Fruit fly (Drosophila melanogaster) whole organism, wandering third instar larva: ENCODE measurements around the gene CG12017.

Experiments
- Abd-B ChIP-seq: fragments of >200 bp; optimal IDR thresholded peaks from 2 replicates; lab custom pipeline; 2017; ENCODE audit warnings: missing biosample characterization, missing genetic modification characterization
- CG32264 ChIP-seq: fragments of 200-800 bp; sonication (Bioruptor generic); optimal IDR thresholded peaks from 2 replicates; lab custom pipeline; 2016; ENCODE audit warnings: missing biosample characterization, missing genetic modification characterization
- CG9705 ChIP-seq: fragments of 200-800 bp; sonication (Bioruptor generic); optimal IDR thresholded peaks from 2 replicates; lab custom pipeline; 2018; ENCODE audit warnings: missing biosample characterization, mild to moderate bottlenecking, missing genetic modification characterization
- CrebA ChIP-seq: fragments of 200-800 bp; sonication (Bioruptor generic); optimal IDR thresholded peaks from 2 replicates; lab custom pipeline; 2016; ENCODE audit warnings: missing biosample characterization, mild to moderate bottlenecking, missing genetic modification characterization, borderline replicate concordance
- Dfd ChIP-seq: fragments of >200 bp; optimal IDR thresholded peaks from 2 replicates; lab custom pipeline; 2017; ENCODE audit warnings: missing biosample characterization, missing genetic modification characterization
- Dif ChIP-seq: fragments of 200-275, 200-300 bp; sonication (Bioruptor generic); optimal IDR thresholded peaks from 2 replicates; lab custom pipeline; 2018; ENCODE audit warnings: missing biosample characterization, missing genetic modification characterization; ENCODE audit not compliant: partially characterized antibody
- GATAd ChIP-seq: sonication (Bioruptor generic); optimal IDR thresholded peaks from 2 replicates; lab custom pipeline; 2016; ENCODE audit warnings: missing biosample characterization, missing genetic modification characterization
- HLH106 ChIP-seq: fragments of 200-800 bp; optimal IDR thresholded peaks from 3 replicates; lab custom pipeline; 2019; ENCODE audit warnings: missing biosample characterization, mild to moderate bottlenecking, missing genetic modification characterization, moderate library complexity
- Hnf4 ChIP-seq: fragments of 200-800 bp; sonication (Bioruptor generic); optimal IDR thresholded peaks from 2 replicates; lab custom pipeline; 2016; ENCODE audit warnings: missing biosample characterization, mild to moderate bottlenecking, missing genetic modification characterization
- Hr78 ChIP-seq: fragments of >200 bp; optimal IDR thresholded peaks from 2 replicates; lab custom pipeline; 2017; ENCODE audit warnings: missing biosample characterization, missing genetic modification characterization
- Hr83 ChIP-seq: fragments of 200-300 bp; sonication (Bioruptor generic); optimal IDR thresholded peaks from 2 replicates; lab custom pipeline; 2016; ENCODE audit warnings: missing biosample characterization, mild to moderate bottlenecking, missing genetic modification characterization, moderate library complexity; ENCODE audit not compliant: poor library complexity, severe bottlenecking
- Jra ChIP-seq: sonication (Bioruptor generic); optimal IDR thresholded peaks from 2 replicates; lab custom pipeline; 2016; ENCODE audit warnings: missing biosample characterization, missing genetic modification characterization
- Mio ChIP-seq: sonication (Bioruptor generic); optimal IDR thresholded peaks from 2 replicates; lab custom pipeline; 2016; ENCODE audit warnings: missing biosample characterization, missing genetic modification characterization
- Myc ChIP-seq: fragments of >200 bp; optimal IDR thresholded peaks from 2 replicates; lab custom pipeline; 2017
- N ChIP-seq: fragments of >200 bp; optimal IDR thresholded peaks from 2 replicates; lab custom pipeline; 2018; ENCODE audit warnings: missing biosample characterization, missing external identifiers, missing genetic modification characterization
- OdsH ChIP-seq: fragments of 200-800 bp; sonication (Bioruptor generic); optimal IDR thresholded peaks from 2 replicates; lab custom pipeline; 2016; ENCODE audit warnings: missing biosample characterization, mild to moderate bottlenecking, missing genetic modification characterization
- Rel ChIP-seq, 2 experiments: fragments of 200-800 bp; sonication (Bioruptor generic) in 1 of 2; optimal IDR thresholded peaks; 2 replicates in 1 of 2; 3 replicates in 1 of 2; lab custom pipeline; 2016 to 2019; ENCODE audit warnings: mild to moderate bottlenecking in 2 of 2, missing biosample characterization in 2 of 2, missing genetic modification characterization in 2 of 2, moderate library complexity in 1 of 2
- Sp1 ChIP-seq: fragments of 200-800 bp; sonication (Bioruptor generic); optimal IDR thresholded peaks from 3 replicates; lab custom pipeline; 2019; ENCODE audit warnings: missing biosample characterization, mild to moderate bottlenecking, missing genetic modification characterization, moderate library complexity
- Vsx2 ChIP-seq: fragments of 200-300, 225-300 bp; sonication (Bioruptor generic); optimal IDR thresholded peaks from 2 replicates; lab custom pipeline; 2018; ENCODE audit warnings: missing biosample characterization, missing genetic modification characterization; ENCODE audit not compliant: partially characterized antibody
- br ChIP-seq: fragments of 200-800 bp; sonication (Bioruptor generic); optimal IDR thresholded peaks from 2 replicates; lab custom pipeline; 2016; ENCODE audit warnings: missing biosample characterization, missing genetic modification characterization
- brk ChIP-seq: fragments of 200-800 bp; sonication (Bioruptor generic); optimal IDR thresholded peaks from 2 replicates; lab custom pipeline; 2016; ENCODE audit warnings: missing biosample characterization, mild to moderate bottlenecking, missing genetic modification characterization
- dl ChIP-seq, 2 experiments: fragments of 175-275, 200-275 bp in 1 of 2; fragments of 200-275 bp in 1 of 2; sonication (Bioruptor generic); optimal IDR thresholded peaks; lab custom pipeline; 2018; ENCODE audit warnings: mild to moderate bottlenecking in 2 of 2, missing biosample characterization in 2 of 2, missing genetic modification characterization in 2 of 2, moderate library complexity in 2 of 2; ENCODE audit not compliant: partially characterized antibody in 2 of 2, insufficient read depth in 1 of 2
- dmrt93B ChIP-seq: fragments of 200-800 bp; sonication (Bioruptor generic); optimal IDR thresholded peaks from 2 replicates; lab custom pipeline; 2018; ENCODE audit warnings: missing biosample characterization, mild to moderate bottlenecking, missing genetic modification characterization
- dsf ChIP-seq: sonication (Bioruptor generic); optimal IDR thresholded peaks from 2 replicates; lab custom pipeline; 2016; ENCODE audit warnings: missing biosample characterization, missing genetic modification characterization, borderline replicate concordance
- ey ChIP-seq: fragments of 200-800 bp; sonication (Bioruptor generic); optimal IDR thresholded peaks from 2 replicates; lab custom pipeline; 2016; ENCODE audit warnings: missing biosample characterization, missing genetic modification characterization
- foxo ChIP-seq, 2 experiments: fragments of 200-800 bp; sonication (Bioruptor generic); optimal IDR thresholded peaks; 2 replicates in 1 of 2; 3 replicates in 1 of 2; lab custom pipeline; 2016 to 2017; ENCODE audit warnings: missing biosample characterization in 2 of 2, missing genetic modification characterization in 2 of 2
- fru ChIP-seq: fragments of 200-800 bp; sonication (Bioruptor generic); optimal IDR thresholded peaks from 3 replicates; lab custom pipeline; 2016; ENCODE audit warnings: missing biosample characterization, mild to moderate bottlenecking, missing genetic modification characterization
- h ChIP-seq: fragments of 200-800 bp; sonication (Bioruptor generic); optimal IDR thresholded peaks from 3 replicates; lab custom pipeline; 2016; ENCODE audit warnings: missing biosample characterization, mild to moderate bottlenecking, missing genetic modification characterization
- jim ChIP-seq: fragments of 175-275, 200-325 bp; sonication (Bioruptor generic); optimal IDR thresholded peaks from 2 replicates; lab custom pipeline; 2016; ENCODE audit warnings: missing biosample characterization, mild to moderate bottlenecking, missing genetic modification characterization
- lola ChIP-seq: fragments of >200 bp; optimal IDR thresholded peaks from 2 replicates; lab custom pipeline; 2017; ENCODE audit warnings: missing biosample characterization, missing genetic modification characterization
- pan ChIP-seq: fragments of >200 bp; optimal IDR thresholded peaks from 2 replicates; lab custom pipeline; 2017
- psq ChIP-seq: fragments of 200-800 bp; sonication (Bioruptor generic); optimal IDR thresholded peaks from 3 replicates; lab custom pipeline; 2017; ENCODE audit warnings: missing biosample characterization, mild to moderate bottlenecking, missing genetic modification characterization, moderate library complexity
- rgr ChIP-seq: fragments of 200-800 bp; sonication (Bioruptor generic); optimal IDR thresholded peaks from 3 replicates; lab custom pipeline; 2016; ENCODE audit warnings: missing biosample characterization, mild to moderate bottlenecking, missing genetic modification characterization
- sage ChIP-seq: fragments of 200-800 bp; sonication (Bioruptor generic); optimal IDR thresholded peaks from 2 replicates; lab custom pipeline; 2016; ENCODE audit warnings: missing biosample characterization, mild to moderate bottlenecking, missing genetic modification characterization
- sv ChIP-seq: fragments of 200-800 bp; sonication (Bioruptor generic); optimal IDR thresholded peaks from 3 replicates; lab custom pipeline; 2016; ENCODE audit warnings: missing biosample characterization, missing genetic modification characterization
- tai ChIP-seq: sonication (Bioruptor generic); optimal IDR thresholded peaks from 2 replicates; lab custom pipeline; 2016; ENCODE audit warnings: missing biosample characterization, missing genetic modification characterization
- usp ChIP-seq: fragments of >200 bp; optimal IDR thresholded peaks from 2 replicates; lab custom pipeline; 2017; ENCODE audit warnings: missing biosample characterization, missing genetic modification characterization
- woc ChIP-seq: sonication (Bioruptor generic); optimal IDR thresholded peaks from 2 replicates; lab custom pipeline; 2016; ENCODE audit warnings: missing biosample characterization, mild to moderate bottlenecking, missing genetic modification characterization

CG12017 gene

dm6 chr3L:3257690-3258089, 22.3 kb upstream of the CG12017 start, which contains the start of gene ckd:
Gene ckd, plus strand, starts transcription at chr3L:3257878.
- no peak for TF ChIP-seq woc (GFP tag; lab: Kevin White, UChicago)
- TF ChIP-seq dl (GFP tag; optimal IDR thresholded peaks at IDR 0.05; lab: Kevin White, UChicago; ENCODE audit: insufficient read depth in 1 of 2, partially characterized antibody in 2 of 2): peak; percentile 59 to 66
- peak; percentile 32 for TF ChIP-seq OdsH
- peak; percentile 5 for TF ChIP-seq CrebA (GFP tag; lab: Kevin White, UChicago)
- no peak for TF ChIP-seq psq
- peak; percentile 1 for TF ChIP-seq fru (GFP tag; lab: Kevin White, UChicago)
- TF ChIP-seq Dif: peak; percentile 71
- TF ChIP-seq Vsx2 (GFP tag; lab: Kevin White, UChicago): peak; percentile 38
- TF ChIP-seq Sp1 (GFP tag; lab: Kevin White, UChicago): peak; percentile 14
- TF ChIP-seq, all 38 proteins: peak for 7

dm6 chr3L:3259703-3260102, 20.3 kb upstream of the CG12017 start:
- no peak for TF ChIP-seq Jra
- peak; percentile 57 for TF ChIP-seq Hnf4 (GFP tag; lab: Kevin White, UChicago)
- no peak for TF ChIP-seq Vsx2 (GFP tag; lab: Kevin White, UChicago)
- TF ChIP-seq Mio (GFP tag; lab: Kevin White, UChicago): no peak
- TF ChIP-seq CrebA (GFP tag; lab: Kevin White, UChicago): no peak
- TF ChIP-seq CG32264: peak; percentile 8
- TF ChIP-seq brk (GFP tag; lab: Kevin White, UChicago): no peak
- no peak for TF ChIP-seq pan
- peak; percentile 67 for TF ChIP-seq OdsH
- TF ChIP-seq dl (GFP tag; optimal IDR thresholded peaks at IDR 0.05; lab: Kevin White, UChicago; ENCODE audit: insufficient read depth in 1 of 2, partially characterized antibody in 2 of 2): no peak
- TF ChIP-seq Hr78: no peak
- peak; percentile 15 for TF ChIP-seq sage (GFP tag; lab: Kevin White, UChicago)
- TF ChIP-seq Sp1 (GFP tag; lab: Kevin White, UChicago): peak; percentile 67
- TF ChIP-seq foxo (GFP tag; optimal IDR thresholded peaks at IDR 0.05; lab: Kevin White, UChicago): peak in 1 of 2 experiments; percentile 75
- no peak for TF ChIP-seq Abd-B
- no peak for TF ChIP-seq Myc (lab: Kevin White, UChicago)
- no peak for TF ChIP-seq Hr83 (GFP tag; lab: Kevin White, UChicago)
- peak; percentile 65 for TF ChIP-seq rgr
- peak; percentile 81 for TF ChIP-seq HLH106 (tag; lab: Kevin White, UChicago)
- TF ChIP-seq fru (GFP tag; lab: Kevin White, UChicago): peak; percentile 56
- TF ChIP-seq woc (GFP tag; lab: Kevin White, UChicago): peak; percentile 30
- peak; percentile 68 for TF ChIP-seq ey (GFP tag; lab: Kevin White, UChicago)
- TF ChIP-seq GATAd: no peak
- TF ChIP-seq dmrt93B (GFP tag; lab: Kevin White, UChicago): peak; percentile 24
- TF ChIP-seq sv: no peak
- no peak for TF ChIP-seq dsf (GFP tag; lab: Kevin White, UChicago)
- no peak for TF ChIP-seq Dfd (GFP tag; lab: Kevin White, UChicago)
- peak; percentile 21 for TF ChIP-seq CG9705 (GFP tag; lab: Kevin White, UChicago)
- TF ChIP-seq h (GFP tag; lab: Kevin White, UChicago): peak; percentile 81
- TF ChIP-seq tai (GFP tag; lab: Kevin White, UChicago): no peak
- no peak for TF ChIP-seq usp (GFP tag; lab: Kevin White, UChicago)
- no peak for TF ChIP-seq jim (GFP tag; lab: Kevin White, UChicago)
- TF ChIP-seq br (GFP tag; lab: Kevin White, UChicago): peak; percentile 71
- no peak for TF ChIP-seq N (GFP tag; lab: Kevin White, UChicago)
- TF ChIP-seq psq: peak; percentile 51
- no peak for TF ChIP-seq Dif
- no peak for TF ChIP-seq lola (GFP tag; lab: Kevin White, UChicago)
- TF ChIP-seq Rel (GFP tag; optimal IDR thresholded peaks at IDR 0.05; lab: Kevin White, UChicago): no peak
- TF ChIP-seq Rel (tag; optimal IDR thresholded peaks at IDR 0.05; lab: Kevin White, UChicago): no peak
